Worm (Caenorhabditis elegans) whole organism, mixed stage, embryonic: ENCODE data around the gene ehbp-1.

Source experiments
- blmp-1 ChIP-seq: fragments of 150-350 bp; optimal IDR thresholded peaks from 2 replicates; lab custom pipeline; 2014; ENCODE audit warnings: missing biosample characterization, missing genetic modification characterization
- ceh-43 ChIP-seq: fragments of 200-800 bp; sonication (Bioruptor generic); optimal IDR thresholded peaks from 2 replicates; lab custom pipeline; 2018; ENCODE audit warnings: mild to moderate bottlenecking, missing genetic modification characterization, moderate library complexity, missing compliant biosample characterization
- ceh-83 ChIP-seq: fragments of 200-800 bp; sonication (Bioruptor generic); optimal IDR thresholded peaks from 2 replicates; lab custom pipeline; 2018; ENCODE audit warnings: mild to moderate bottlenecking, missing genetic modification characterization, missing compliant biosample characterization
- ces-1 ChIP-seq: fragments of 150-350 bp; optimal IDR thresholded peaks from 2 replicates; lab custom pipeline; 2014; ENCODE audit warnings: missing biosample characterization, missing genetic modification reagents, missing genetic modification characterization
- elt-1 ChIP-seq: sonication (generic microtip); optimal IDR thresholded peaks from 2 replicates; lab custom pipeline; 2017; ENCODE audit warnings: missing genetic modification characterization, mild to moderate bottlenecking, missing compliant biosample characterization, antibody characterized with exemption, moderate library complexity, borderline replicate concordance; ENCODE audit not compliant: insufficient read depth
- elt-3 ChIP-seq: fragments of 150-350 bp; optimal IDR thresholded peaks from 2 replicates; lab custom pipeline; 2014; ENCODE audit warnings: missing biosample characterization, missing genetic modification characterization
- flh-1 ChIP-seq: fragments of 200-800 bp; sonication (Bioruptor generic); optimal IDR thresholded peaks from 2 replicates; lab custom pipeline; 2018; ENCODE audit warnings: mild to moderate bottlenecking, missing genetic modification characterization, moderate library complexity, missing compliant biosample characterization
- lsy-2 ChIP-seq: fragments of 150-350 bp; optimal IDR thresholded peaks from 2 replicates; lab custom pipeline; 2014; ENCODE audit warnings: missing biosample characterization, missing genetic modification characterization
- nhr-12 ChIP-seq: fragments of 150-350 bp; optimal IDR thresholded peaks from 2 replicates; lab custom pipeline; 2014; ENCODE audit warnings: missing biosample characterization, missing genetic modification characterization
- nhr-28 ChIP-seq: fragments of 150-350 bp; optimal IDR thresholded peaks from 2 replicates; lab custom pipeline; 2014; ENCODE audit warnings: missing biosample characterization, missing genetic modification characterization
- nhr-76 ChIP-seq: sonication (generic microtip); optimal IDR thresholded peaks from 2 replicates; lab custom pipeline; 2017; ENCODE audit warnings: missing biosample characterization, missing genetic modification characterization
- unc-62 ChIP-seq: fragments of 150-350 bp; optimal IDR thresholded peaks from 2 replicates; lab custom pipeline; 2014; ENCODE audit warnings: missing biosample characterization, missing genetic modification reagents, missing genetic modification characterization
- ztf-11 ChIP-seq: fragments of 150-350 bp; optimal IDR thresholded peaks from 2 replicates; lab custom pipeline; 2014; ENCODE audit warnings: missing biosample characterization, missing genetic modification characterization

DNA sequence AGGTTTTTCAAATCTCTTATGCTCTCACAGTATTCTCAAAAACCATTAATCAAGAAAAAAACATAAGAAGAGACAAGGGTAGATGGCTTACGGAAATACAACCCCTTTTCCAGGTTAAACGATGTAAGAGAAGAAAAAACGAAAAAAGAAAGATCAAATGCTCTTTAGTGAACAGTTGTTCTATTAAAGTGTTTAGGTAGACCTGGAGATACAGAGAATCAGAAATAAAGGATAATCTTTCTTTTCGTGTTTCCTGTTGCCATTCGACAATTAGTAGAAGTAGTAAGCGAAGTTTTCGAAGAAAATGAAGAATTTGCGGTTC is 32.8 kb downstream of the ehbp-1 start, which contains the start of gene K09G1.1:
- no peak for TF ChIP-seq unc-62
- TF ChIP-seq ces-1 (GFP tag; lab: Kevin White, UChicago) = no peak
- no peak for TF ChIP-seq elt-1 (tag; lab: Kevin White, UChicago)
- TF ChIP-seq ceh-43 (GFP tag; lab: Kevin White, UChicago) = no peak
- TF ChIP-seq blmp-1 (tag; lab: Kevin White, UChicago) = no peak
- TF ChIP-seq ceh-83 (GFP tag; lab: Kevin White, UChicago) = no peak
- no peak for TF ChIP-seq nhr-76 (tag; lab: Kevin White, UChicago)
- no peak for TF ChIP-seq ztf-11 (tag; lab: Kevin White, UChicago)
- TF ChIP-seq nhr-12 (tag; lab: Kevin White, UChicago) = no peak
- no peak for TF ChIP-seq elt-3
- TF ChIP-seq lsy-2 (tag; lab: Kevin White, UChicago) = no peak
- no peak for TF ChIP-seq flh-1 (GFP tag; lab: Kevin White, UChicago)
- TF ChIP-seq nhr-28 (tag; lab: Kevin White, UChicago) = no peak
